Fruit fly (Drosophila melanogaster): ENCODE measurements around the gene Spt6.

Spt6 gene

DNA sequence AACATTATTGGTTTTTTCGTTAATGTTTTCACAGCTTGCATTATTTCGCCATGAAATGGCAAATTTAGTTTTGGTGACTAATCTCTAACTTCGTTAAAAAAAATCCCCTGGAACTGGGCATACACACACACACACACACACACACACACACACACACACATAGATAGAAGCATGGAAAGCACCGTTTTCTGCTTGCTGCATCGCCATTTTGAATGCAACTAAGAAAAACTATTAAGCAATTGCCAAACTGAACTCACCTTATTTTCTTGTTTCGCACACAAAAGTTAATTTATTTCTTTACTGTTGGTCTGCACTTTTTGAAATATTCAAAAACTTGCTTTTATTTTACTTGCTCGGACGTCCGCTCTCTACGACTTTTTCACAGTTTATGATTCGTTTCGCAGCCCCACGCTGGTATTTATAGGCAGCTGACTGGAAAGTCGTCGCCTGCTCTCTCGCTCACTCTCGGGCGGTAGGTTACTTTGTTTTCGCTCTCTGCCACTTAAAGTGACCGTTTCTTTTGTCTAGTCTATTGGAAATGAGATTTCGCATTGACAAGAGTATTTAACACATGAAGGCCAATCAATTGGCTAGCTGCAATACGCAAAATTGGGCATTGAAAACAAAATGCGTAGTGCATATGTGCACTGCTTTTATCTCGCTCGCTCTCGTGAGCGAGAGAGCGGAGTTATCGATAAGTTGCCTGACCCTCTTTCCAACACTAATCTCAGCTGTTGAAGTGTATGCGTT, 11.5 kb downstream of the Spt6 start:
- TF ChIP-seq Crg-1 (GFP tag; optimal IDR thresholded peaks at IDR 0.05) (peak; percentile 20), CG7101 (tag; optimal IDR thresholded peaks at IDR 0.05) (peak; percentile 67), CG14711 (tag; optimal IDR thresholded peaks at IDR 0.05) (no peak), CG11617 (GFP tag; optimal IDR thresholded peaks at IDR 0.05) (peak; percentile 38), toe (GFP tag; optimal IDR thresholded peaks at IDR 0.05) (no peak), bab1 (GFP tag; optimal IDR thresholded peaks at IDR 0.05) (peak; percentile 55), CG1620 (GFP tag; optimal IDR thresholded peaks at IDR 0.05) (peak; percentile 49), cnc (optimal IDR thresholded peaks at IDR 0.05) (no peak), cic (GFP tag; optimal IDR thresholded peaks at IDR 0.05) (peak; percentile 32), ovo (GFP tag; optimal IDR thresholded peaks at IDR 0.05) (peak; percentile 56), Mnt (GFP tag; optimal IDR thresholded peaks at IDR 0.05) (peak; percentile 66), CG7045 (GFP tag; optimal IDR thresholded peaks at IDR 0.05) (no peak), Hr96 (GFP tag; optimal IDR thresholded peaks at IDR 0.05) (peak; percentile 42), tj (GFP tag; optimal IDR thresholded peaks at IDR 0.05) (peak; percentile 41), kay (GFP tag; ENCODE audit: borderline replicate concordance) (no peak), CG5204 (GFP tag; optimal IDR thresholded peaks at IDR 0.05) (no peak), pad (GFP tag; optimal IDR thresholded peaks at IDR 0.05) (peak; percentile 65), CG33017 (tag; optimal IDR thresholded peaks at IDR 0.05) (peak; percentile 34), CG12768 (GFP tag; optimal IDR thresholded peaks at IDR 0.05) (peak; percentile 0), Clk (GFP tag; optimal IDR thresholded peaks at IDR 0.05) (no peak)

DNA sequence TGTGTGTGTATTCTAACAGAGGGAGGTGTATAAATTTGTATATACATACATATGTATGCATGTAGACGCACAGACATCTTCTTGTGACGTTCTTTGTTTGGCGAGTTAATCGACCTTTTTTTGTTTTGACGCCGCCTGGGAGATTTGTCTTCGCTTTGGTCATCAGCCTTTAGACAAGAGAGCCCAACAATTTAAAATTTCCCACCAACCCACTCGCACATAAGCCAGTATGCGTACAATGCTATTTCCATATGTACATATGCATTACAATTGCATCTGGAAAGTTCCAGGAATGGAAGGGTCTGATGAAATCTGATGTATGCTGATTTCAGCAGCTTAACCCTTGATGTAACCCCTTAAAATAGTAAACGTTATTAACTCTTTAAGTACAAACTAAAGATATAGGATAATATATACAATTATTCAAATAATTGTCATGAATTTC, 12.1 kb downstream of the Spt6 start, which contains the start of gene Ubi-p5E:
TSS of gene Ubi-p5E (minus strand) at position 19 of the 445 bp plus-strand sequence.
- TF ChIP-seq CG1620 (GFP tag; optimal IDR thresholded peaks at IDR 0.05) (no peak), pad (GFP tag; optimal IDR thresholded peaks at IDR 0.05) (no peak), Clk (GFP tag; optimal IDR thresholded peaks at IDR 0.05) (no peak), CG7101 (tag; optimal IDR thresholded peaks at IDR 0.05) (no peak), cic (GFP tag; optimal IDR thresholded peaks at IDR 0.05) (no peak), tj (GFP tag; optimal IDR thresholded peaks at IDR 0.05) (peak; percentile 71), CG33017 (tag; optimal IDR thresholded peaks at IDR 0.05) (no peak), CG7045 (GFP tag; optimal IDR thresholded peaks at IDR 0.05) (no peak)

dm6 chrX:6283470-6283869, 15.9 kb downstream of the Spt6 start, which contains the start of gene CG11700:
CG11700 (minus strand) TSS chrX:6283575.
- TF ChIP-seq kay (GFP tag; ENCODE audit: borderline replicate concordance) = no peak
- TF ChIP-seq cic (GFP tag; optimal IDR thresholded peaks at IDR 0.05) = no peak
- no peak for TF ChIP-seq pad (GFP tag; optimal IDR thresholded peaks at IDR 0.05)
- TF ChIP-seq CG14711 (tag; optimal IDR thresholded peaks at IDR 0.05) = no peak
- no peak for TF ChIP-seq CG33017 (tag; optimal IDR thresholded peaks at IDR 0.05)
- TF ChIP-seq Crg-1 (GFP tag; optimal IDR thresholded peaks at IDR 0.05) = no peak
- no peak for TF ChIP-seq CG12768 (GFP tag; optimal IDR thresholded peaks at IDR 0.05)
- no peak for TF ChIP-seq Hr96 (GFP tag; optimal IDR thresholded peaks at IDR 0.05)
- TF ChIP-seq CG11617 (GFP tag; optimal IDR thresholded peaks at IDR 0.05) = no peak
- TF ChIP-seq Mnt (GFP tag; optimal IDR thresholded peaks at IDR 0.05) = no peak
- TF ChIP-seq tj (GFP tag; optimal IDR thresholded peaks at IDR 0.05) = peak; percentile 11
- TF ChIP-seq bab1 (GFP tag; optimal IDR thresholded peaks at IDR 0.05) = peak; percentile 24
- TF ChIP-seq CG5204 (GFP tag; optimal IDR thresholded peaks at IDR 0.05) = no peak

DNA sequence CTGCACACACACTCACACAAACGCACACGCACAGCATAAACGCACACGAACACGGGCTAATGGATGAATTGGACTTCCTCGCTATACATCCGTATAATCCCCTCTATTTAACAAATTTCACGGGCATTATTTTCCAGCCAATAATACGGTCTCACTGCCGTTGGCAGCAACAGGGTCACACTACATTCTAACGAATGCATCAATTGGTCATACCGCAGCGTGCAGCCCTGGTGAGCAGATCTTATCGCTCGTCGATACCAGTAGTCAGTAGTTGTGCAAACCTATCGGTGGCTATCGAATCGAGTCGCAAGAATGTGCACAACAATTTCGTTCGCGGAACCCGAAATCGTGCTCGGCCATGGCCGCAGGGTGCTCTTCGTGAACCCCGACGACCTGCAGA, 20.2 kb downstream of the Spt6 start, which contains the start of the genes Top3beta and wuho:
TSS of gene Top3beta (minus strand) at position 149 of the 400 bp plus-strand sequence.
TSS of gene wuho (plus strand) at position 259 of the 400 bp plus-strand sequence.
- TF ChIP-seq bab1 (GFP tag; optimal IDR thresholded peaks at IDR 0.05) (peak; percentile 83), Crg-1 (GFP tag; optimal IDR thresholded peaks at IDR 0.05) (peak; percentile 47), kay (GFP tag; ENCODE audit: borderline replicate concordance) (no peak), CG7045 (GFP tag; optimal IDR thresholded peaks at IDR 0.05) (no peak), CG7101 (tag; optimal IDR thresholded peaks at IDR 0.05) (peak; percentile 68), CG14711 (tag; optimal IDR thresholded peaks at IDR 0.05) (peak; percentile 44), toe (GFP tag; optimal IDR thresholded peaks at IDR 0.05) (no peak), CG33017 (tag; optimal IDR thresholded peaks at IDR 0.05) (peak; percentile 20), Clk (GFP tag; optimal IDR thresholded peaks at IDR 0.05) (no peak), Hr96 (GFP tag; optimal IDR thresholded peaks at IDR 0.05) (no peak), cnc (optimal IDR thresholded peaks at IDR 0.05) (no peak), tj (GFP tag; optimal IDR thresholded peaks at IDR 0.05) (peak; percentile 31), CG12768 (GFP tag; optimal IDR thresholded peaks at IDR 0.05) (no peak), ovo (GFP tag; optimal IDR thresholded peaks at IDR 0.05) (peak; percentile 57), CG11617 (GFP tag; optimal IDR thresholded peaks at IDR 0.05) (peak; percentile 37), cic (GFP tag; optimal IDR thresholded peaks at IDR 0.05) (peak; percentile 65), pad (GFP tag; optimal IDR thresholded peaks at IDR 0.05) (peak; percentile 72), CG5204 (GFP tag; optimal IDR thresholded peaks at IDR 0.05) (no peak), CG1620 (GFP tag; optimal IDR thresholded peaks at IDR 0.05) (peak; percentile 51), Mnt (GFP tag; optimal IDR thresholded peaks at IDR 0.05) (peak; percentile 96)

- no peak for TF ChIP-seq CG12768 (GFP tag; optimal IDR thresholded peaks at IDR 0.05)
- no peak for TF ChIP-seq CG5204 (GFP tag; optimal IDR thresholded peaks at IDR 0.05)
- no peak for TF ChIP-seq CG33017 (tag; optimal IDR thresholded peaks at IDR 0.05)
- no peak for TF ChIP-seq CG7045 (GFP tag; optimal IDR thresholded peaks at IDR 0.05)
- peak; percentile 63 for TF ChIP-seq tj (GFP tag; optimal IDR thresholded peaks at IDR 0.05)
- TF ChIP-seq cnc (optimal IDR thresholded peaks at IDR 0.05) = peak in 1 of 2 experiments; percentile 71
- no peak for TF ChIP-seq pad (GFP tag; optimal IDR thresholded peaks at IDR 0.05)
- TF ChIP-seq CG14711 (tag; optimal IDR thresholded peaks at IDR 0.05) = no peak
- peak; percentile 58 for TF ChIP-seq bab1 (GFP tag; optimal IDR thresholded peaks at IDR 0.05)
- no peak for TF ChIP-seq Crg-1 (GFP tag; optimal IDR thresholded peaks at IDR 0.05)
- peak; percentile 23 for TF ChIP-seq Mnt (GFP tag; optimal IDR thresholded peaks at IDR 0.05)
- TF ChIP-seq ovo (GFP tag; optimal IDR thresholded peaks at IDR 0.05) = no peak
- no peak for TF ChIP-seq toe (GFP tag; optimal IDR thresholded peaks at IDR 0.05)
- TF ChIP-seq cic (GFP tag; optimal IDR thresholded peaks at IDR 0.05) = no peak
- TF ChIP-seq CG1620 (GFP tag; optimal IDR thresholded peaks at IDR 0.05) = peak; percentile 26
- TF ChIP-seq kay (GFP tag; ENCODE audit: borderline replicate concordance) = no peak
- TF ChIP-seq CG11617 (GFP tag; optimal IDR thresholded peaks at IDR 0.05) = no peak
- TF ChIP-seq Clk (GFP tag; optimal IDR thresholded peaks at IDR 0.05) = no peak
Observed at dm6 chrX:6291083-6291699, 23.6 kb downstream of the Spt6 start, which contains the start of the genes Rpt4 and mldr. Rpt4 (minus strand) TSS chrX:6291245. mldr (plus strand) TSS chrX:6291303.
